In the genomic region with DNA sequence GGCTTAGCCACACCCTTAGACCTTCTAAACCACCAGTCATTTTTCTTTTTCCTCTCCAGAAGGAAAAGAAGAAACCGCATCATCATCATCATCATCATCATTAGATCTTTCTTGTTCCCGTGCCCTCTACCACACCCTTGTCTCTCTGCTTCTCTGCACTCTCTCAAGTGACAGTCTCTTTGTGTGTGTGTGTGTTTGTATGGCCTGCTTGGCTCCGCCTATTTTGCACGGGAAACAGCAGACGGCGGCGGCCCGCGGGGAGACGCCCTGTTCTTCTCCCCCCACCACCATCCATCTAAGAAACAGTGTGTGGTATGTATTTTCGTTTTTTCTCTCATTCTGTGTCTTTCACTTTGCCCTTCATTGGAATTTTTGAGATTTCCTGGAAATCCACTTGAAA, we compare ENCODE assay signal across 2 worm cellular contexts.
TF ChIP-seq lines count a peak whose summit lies in the region.

No protein-coding gene starts in this region.

TF ChIP-seq in whole organism, L1 larva, 84 proteins besides CTCF, POLR2A, EP300 and RAD21 (continued from another document):
- TF ChIP-seq Y116A8C.19 (tag; optimal IDR thresholded peaks at IDR 0.05; lab: Kevin White, UChicago; ENCODE audit: borderline replicate concordance) (no peak), isw-1 (GFP tag; IDR thresholded peaks at IDR 0.05; lab: Robert Waterston, UW) (no peak), ceh-82 (tag; optimal IDR thresholded peaks at IDR 0.05; lab: Kevin White, UChicago) (peak in 1 of 3 experiments; percentile 19), skn-1 (tag; optimal IDR thresholded peaks at IDR 0.05; lab: Kevin White, UChicago) (peak; percentile 39), nhr-19 (GFP tag; conservative IDR thresholded peaks at IDR 0.05; lab: Robert Waterston, UW) (peak; percentile 52), nhr-237 (tag; optimal IDR thresholded peaks at IDR 0.05; lab: Kevin White, UChicago) (no peak), efl-1 (optimal IDR thresholded peaks at IDR 0.05; lab: Kevin White, UChicago) (peak; percentile 21 to 36), efl-1 (GFP tag; optimal IDR thresholded peaks at IDR 0.05 in 1 of 2; lab: Kevin White, UChicago) (peak in 1 of 2 experiments; percentile 1), pqm-1 (tag; optimal IDR thresholded peaks at IDR 0.05; lab: Kevin White, UChicago) (no peak), nhr-76 (tag; optimal IDR thresholded peaks at IDR 0.05; lab: Kevin White, UChicago) (no peak), elt-2 (tag; optimal IDR thresholded peaks at IDR 0.05; lab: Kevin White, UChicago) (peak; percentile 41), mab-9 (GFP tag; IDR thresholded peaks at IDR 0.05; lab: Robert Waterston, UW) (no peak), lsy-2 (tag; optimal IDR thresholded peaks at IDR 0.05; lab: Kevin White, UChicago) (peak; percentile 35 to 67), fos-1 (tag; optimal IDR thresholded peaks at IDR 0.05; lab: Kevin White, UChicago) (no peak), mef-2 (tag; optimal IDR thresholded peaks at IDR 0.05; lab: Kevin White, UChicago) (no peak), ces-1 (GFP tag; optimal IDR thresholded peaks at IDR 0.05; lab: Kevin White, UChicago) (no peak)

TF ChIP-seq in whole organism, young adult, 124 proteins besides CTCF, POLR2A, EP300 and RAD21 (continued from another document):
- TF ChIP-seq dox-1 (GFP tag; IDR thresholded peaks at IDR 0.05; lab: Robert Waterston, UW) (peak; percentile 54; the same call in 1 of the 2 replicates), egrh-3 (GFP tag; IDR thresholded peaks at IDR 0.05; lab: Robert Waterston, UW) (peak; percentile 52; the same call in 1 of the 2 replicates), K12H6.12 (tag; optimal IDR thresholded peaks at IDR 0.05; lab: Kevin White, UChicago) (no peak), F22D6.2 (tag; optimal IDR thresholded peaks at IDR 0.05; lab: Kevin White, UChicago) (no peak), somi-1 (GFP tag; optimal IDR thresholded peaks at IDR 0.05; lab: Kevin White, UChicago) (peak; percentile 84), Y53F4B.3 (GFP tag; IDR thresholded peaks at IDR 0.05; lab: Robert Waterston, UW) (no peak), die-1 (tag; optimal IDR thresholded peaks at IDR 0.05; lab: Kevin White, UChicago) (peak; percentile 3), C17E4.6 (GFP tag; IDR thresholded peaks at IDR 0.05; lab: Robert Waterston, UW) (no peak), nfyb-1 (GFP tag; IDR thresholded peaks at IDR 0.05; lab: Robert Waterston, UW) (0 out of 2 replicates have a peak, but pooled peaks have one; percentile 28), attf-5 (GFP tag; optimal IDR thresholded peaks at IDR 0.05; lab: Kevin White, UChicago) (peak; percentile 38), mel-28 (tag; optimal IDR thresholded peaks at IDR 0.05; lab: Kevin White, UChicago; ENCODE audit: borderline replicate concordance) (no peak), rpc-1 (optimal IDR thresholded peaks at IDR 0.05; lab: Kevin White, UChicago) (no peak), rpc-1 (tag; optimal IDR thresholded peaks at IDR 0.05; lab: Kevin White, UChicago) (no peak)
